Worm (Caenorhabditis elegans) whole organism, L4 larva: ENCODE data around the gene C16C8.12.

Source experiments
- F10B5.3 ChIP-seq: sonication (generic microtip); optimal IDR thresholded peaks from 2 replicates; lab custom pipeline; 2016; ENCODE audit warnings: mild to moderate bottlenecking, missing genetic modification characterization, missing compliant biosample characterization
- F44E2.7 ChIP-seq: fragments of 200-800 bp; sonication (Bioruptor generic); IDR thresholded peaks from 2 replicates; pipeline ENCODE4 v2.1.2; 2022; ENCODE audit warnings: missing genetic modification characterization, missing compliant biosample characterization
- T20F7.1 ChIP-seq: fragments of 200-800 bp; sonication (Bioruptor generic); optimal IDR thresholded peaks from 2 replicates; lab custom pipeline; 2018; ENCODE audit warnings: mild to moderate bottlenecking, missing genetic modification characterization, missing compliant biosample characterization
- Y48G9A.11 ChIP-seq: fragments of 200-800 bp; sonication (Bioruptor generic); IDR thresholded peaks from 2 replicates; pipeline ENCODE4 v1.3.6; 2022; ENCODE audit warnings: missing genetic modification reagents, missing genetic modification characterization, missing compliant biosample characterization
- Y5F2A.4 ChIP-seq: fragments of 200-800 bp; sonication (Bioruptor generic); optimal IDR thresholded peaks from 2 replicates; lab custom pipeline; 2018; ENCODE audit warnings: mild to moderate bottlenecking, missing genetic modification characterization, missing compliant biosample characterization
- ZK337.2 ChIP-seq: fragments of 200-800 bp; sonication (Bioruptor generic); IDR thresholded peaks from 2 replicates; pipeline ENCODE4 v1.3.6; 2022; ENCODE audit warnings: missing genetic modification reagents, missing genetic modification characterization, missing compliant biosample characterization
- ZK546.5 ChIP-seq, 2 experiments: sonication (generic microtip); optimal IDR thresholded peaks; 2 replicates each; lab custom pipeline; 2017; ENCODE audit warnings: missing biosample characterization in 2 of 2, missing genetic modification characterization in 2 of 2
- aha-1 ChIP-seq: fragments of 150-350 bp; peaks from one replicate; lab custom pipeline; 2014; ENCODE audit warnings: missing biosample characterization, missing genetic modification characterization
- aly-2 ChIP-seq: sonication (generic microtip); optimal IDR thresholded peaks from 2 replicates; lab custom pipeline; 2018; ENCODE audit warnings: missing biosample characterization, missing genetic modification characterization
- ama-1 ChIP-seq: fragments of 150-350 bp; optimal IDR thresholded peaks from 2 replicates; lab custom pipeline; 2014; ENCODE audit warnings: inconsistent platforms, mixed read lengths
- arid-1 ChIP-seq: fragments of 200-800 bp; sonication (Bioruptor generic); conservative IDR thresholded peaks from 2 replicates; pipeline ENCODE4 v1.3.6; 2022; ENCODE audit warnings: missing genetic modification reagents, missing genetic modification characterization, missing compliant biosample characterization
- attf-4 ChIP-seq: sonication (generic microtip); optimal IDR thresholded peaks from 3 replicates; lab custom pipeline; 2017; ENCODE audit warnings: missing biosample characterization, missing genetic modification characterization
- ceh-20 ChIP-seq: fragments of 200-800 bp; sonication (Bioruptor generic); IDR thresholded peaks from 2 replicates; pipeline ENCODE4 v1.3.6; 2022; ENCODE audit warnings: missing genetic modification reagents, missing genetic modification characterization, missing compliant biosample characterization
- ceh-82 ChIP-seq: sonication (generic microtip); optimal IDR thresholded peaks from 2 replicates; lab custom pipeline; 2017; ENCODE audit warnings: missing biosample characterization, missing genetic modification characterization
- cey-2 ChIP-seq: sonication (generic microtip); optimal IDR thresholded peaks from 3 replicates; lab custom pipeline; 2017; ENCODE audit warnings: missing genetic modification characterization, mild to moderate bottlenecking, missing compliant biosample characterization, antibody characterized with exemption, borderline replicate concordance; ENCODE audit not compliant: insufficient read depth
- daf-12 ChIP-seq: fragments of 150-350 bp; optimal IDR thresholded peaks from 2 replicates; lab custom pipeline; 2014; ENCODE audit warnings: missing biosample characterization, missing genetic modification reagents, missing genetic modification characterization
- daf-16 ChIP-seq, 3 experiments: sonication (generic microtip); optimal IDR thresholded peaks; 2 replicates each; lab custom pipeline; 2016 to 2017; ENCODE audit warnings: missing genetic modification characterization in 3 of 3, missing genetic modification reagents in 3 of 3, mild to moderate bottlenecking in 2 of 3, missing compliant biosample characterization in 2 of 3, missing biosample characterization in 1 of 3, moderate library complexity in 1 of 3
- dpl-1 ChIP-seq: fragments of 150-350 bp; optimal IDR thresholded peaks from 2 replicates; lab custom pipeline; 2014; ENCODE audit warnings: missing biosample characterization, missing genetic modification reagents, missing genetic modification characterization
- dve-1 ChIP-seq: sonication (generic microtip); optimal IDR thresholded peaks from 2 replicates; lab custom pipeline; 2017; ENCODE audit warnings: antibody characterized with exemption, mild to moderate bottlenecking, missing genetic modification characterization, missing compliant biosample characterization; ENCODE audit not compliant: insufficient read depth
- egl-27 ChIP-seq: sonication (generic microtip); optimal IDR thresholded peaks from 3 replicates; lab custom pipeline; 2017; ENCODE audit warnings: missing biosample characterization, missing genetic modification reagents, missing genetic modification characterization
- fkh-10 ChIP-seq: fragments of 150-350 bp; optimal IDR thresholded peaks from 2 replicates; lab custom pipeline; 2014; ENCODE audit warnings: missing biosample characterization, missing genetic modification reagents, missing genetic modification characterization
- fos-1 ChIP-seq: fragments of 150-350 bp; optimal IDR thresholded peaks from 2 replicates; lab custom pipeline; 2014; ENCODE audit warnings: missing biosample characterization, missing genetic modification characterization
- hif-1 ChIP-seq, 2 experiments: sonication (generic microtip); optimal IDR thresholded peaks; 2 replicates each; lab custom pipeline; 2016 to 2017; ENCODE audit warnings: missing compliant biosample characterization in 2 of 2, missing genetic modification characterization in 2 of 2, missing genetic modification reagents in 2 of 2, missing genotype in 2 of 2, mild to moderate bottlenecking in 1 of 2
- hmg-1.1 ChIP-seq: fragments of 200-800 bp; sonication (Bioruptor generic); IDR thresholded peaks from 2 replicates; pipeline ENCODE4 v1.3.6; 2022; ENCODE audit warnings: missing genetic modification reagents, missing genetic modification characterization, missing compliant biosample characterization
- lim-7 ChIP-seq: fragments of 200-800 bp; sonication (Bioruptor generic); IDR thresholded peaks from 2 replicates; pipeline ENCODE4 v1.3.6; 2022; ENCODE audit warnings: missing genetic modification characterization, missing compliant biosample characterization
- lin-38 ChIP-seq: fragments of 200-800 bp; sonication (Bioruptor generic); IDR thresholded peaks from 2 replicates; pipeline ENCODE4 v1.3.6; 2022; ENCODE audit warnings: missing genetic modification reagents, missing genetic modification characterization, missing compliant biosample characterization
- nhr-111 ChIP-seq: fragments of 200-800 bp; sonication (Bioruptor generic); optimal IDR thresholded peaks from 2 replicates; lab custom pipeline; 2018; ENCODE audit warnings: mild to moderate bottlenecking, missing genetic modification characterization, missing compliant biosample characterization
- nhr-77 ChIP-seq: fragments of 150-350 bp; optimal IDR thresholded peaks from 2 replicates; lab custom pipeline; 2014; ENCODE audit warnings: missing biosample characterization, missing genetic modification characterization
- sdz-12 ChIP-seq: fragments of 200-800 bp; sonication (Bioruptor generic); optimal IDR thresholded peaks from 2 replicates; lab custom pipeline; 2018; ENCODE audit warnings: mild to moderate bottlenecking, missing genetic modification characterization, missing compliant biosample characterization
- snpc-1.2 ChIP-seq: fragments of 200-800 bp; sonication (Bioruptor generic); IDR thresholded peaks from 2 replicates; pipeline ENCODE4 v1.3.6; 2022; ENCODE audit warnings: missing genetic modification reagents, missing genetic modification characterization, missing compliant biosample characterization
- snpc-4 ChIP-seq: fragments of 150-350 bp; optimal IDR thresholded peaks from 2 replicates; lab custom pipeline; 2014; ENCODE audit warnings: missing biosample characterization, missing genetic modification characterization
- unc-130 ChIP-seq: sonication (generic microtip); optimal IDR thresholded peaks from 2 replicates; lab custom pipeline; 2016; ENCODE audit warnings: missing genetic modification reagents, missing genetic modification characterization, missing compliant biosample characterization
- unc-62 ChIP-seq, 3 experiments: fragments of 150-350 bp in 1 of 3; sonication (generic microtip); optimal IDR thresholded peaks in 2 of 3; peaks in 1 of 3; 1 replicate in 1 of 3; 2 replicates in 2 of 3; lab custom pipeline; 2014 to 2017; ENCODE audit warnings: missing biosample characterization in 3 of 3, missing genetic modification characterization in 3 of 3, missing genetic modification reagents in 3 of 3, missing genotype in 1 of 3
- zfp-3 ChIP-seq: fragments of 200-800 bp; sonication (Bioruptor generic); conservative IDR thresholded peaks from 2 replicates; pipeline ENCODE4 v1.3.6; 2022; ENCODE audit warnings: missing genetic modification reagents, missing genetic modification characterization, missing compliant biosample characterization
- zip-11 ChIP-seq: fragments of 200-800 bp; sonication (Bioruptor generic); IDR thresholded peaks from 2 replicates; pipeline ENCODE4 v1.3.6; 2022; ENCODE audit warnings: missing genetic modification characterization, missing compliant biosample characterization
- ztf-7 ChIP-seq: fragments of 150-350 bp; optimal IDR thresholded peaks from 2 replicates; lab custom pipeline; 2014; ENCODE audit warnings: missing biosample characterization, missing genetic modification characterization

C16C8.12 gene

DNA sequence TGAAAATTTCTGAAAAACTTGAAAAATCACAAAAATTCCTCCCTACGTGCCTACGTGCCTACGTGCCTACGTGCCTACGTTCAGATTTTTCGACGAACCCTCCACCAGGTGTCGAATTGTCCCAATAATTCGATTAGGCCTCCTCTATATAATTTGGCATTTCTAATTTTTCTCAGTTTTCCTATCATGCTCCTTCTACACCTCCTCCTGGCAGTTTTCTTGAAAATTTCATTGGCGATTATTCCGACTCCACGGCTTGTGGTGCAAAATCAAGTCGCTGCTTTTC is 11.9 kb upstream of the C16C8.12 start, which contains the start of gene C16C8.17:
Gene C16C8.17 (plus strand): TSS at position 187 of the 286 bp plus-strand sequence.
- TF ChIP-seq zfp-3 (GFP tag; lab: Robert Waterston, UW) = no peak
- no peak for TF ChIP-seq F10B5.3 (tag; lab: Kevin White, UChicago)
- no peak for TF ChIP-seq snpc-1.2
- no peak for TF ChIP-seq ZK337.2 (GFP tag; lab: Robert Waterston, UW)
- no peak for TF ChIP-seq lin-38 (GFP tag; lab: Robert Waterston, UW)
- TF ChIP-seq daf-16 (GFP tag; optimal IDR thresholded peaks at IDR 0.05; lab: Kevin White, UChicago) = no peak
- no peak for TF ChIP-seq daf-16 (tag; optimal IDR thresholded peaks at IDR 0.05; lab: Kevin White, UChicago)
- no peak for TF ChIP-seq egl-27 (tag; lab: Kevin White, UChicago)
- no peak for TF ChIP-seq T20F7.1 (GFP tag; lab: Kevin White, UChicago)
- TF ChIP-seq ZK546.5 (tag; optimal IDR thresholded peaks at IDR 0.05; lab: Kevin White, UChicago) = no peak
- TF ChIP-seq aly-2 = no peak
- TF ChIP-seq ztf-7 (tag; lab: Kevin White, UChicago) = no peak
- no peak for TF ChIP-seq dpl-1 (GFP tag; lab: Kevin White, UChicago)
- TF ChIP-seq, all 104 proteins: peak for 0

ce11 chrII:3441377-3441776 is 11.1 kb upstream of the C16C8.12 start, which contains the start of gene C16C8.27:
C16C8.27 (plus strand) TSS chrII:3441677.
- TF ChIP-seq Y5F2A.4 (GFP tag; lab: Kevin White, UChicago) (no peak), unc-62 (GFP tag; optimal IDR thresholded peaks at IDR 0.05 in 1 of 2; lab: Kevin White, UChicago) (peak in 1 of 2 experiments; percentile 1), unc-62 (tag; optimal IDR thresholded peaks at IDR 0.05; lab: Kevin White, UChicago) (no peak)

- TF ChIP-seq ceh-82 (tag; lab: Kevin White, UChicago) (no peak), zip-11 (no peak), daf-16 (GFP tag; optimal IDR thresholded peaks at IDR 0.05; lab: Kevin White, UChicago) (no peak), daf-16 (tag; optimal IDR thresholded peaks at IDR 0.05; lab: Kevin White, UChicago) (no peak), dve-1 (tag; lab: Kevin White, UChicago) (no peak), F44E2.7 (no peak), ZK337.2 (GFP tag; lab: Robert Waterston, UW) (no peak), cey-2 (tag; lab: Kevin White, UChicago) (no peak), nhr-111 (GFP tag; lab: Kevin White, UChicago) (no peak), aha-1 (tag; lab: Kevin White, UChicago) (no peak)
Measured at ce11 chrII:3443154-3443553, 9.4 kb upstream of the C16C8.12 start, which contains the start of gene C16C8.22. C16C8.22 (minus strand) TSS chrII:3443254.

- TF ChIP-seq aha-1 (tag; lab: Kevin White, UChicago) (peak; percentile 66), ZK546.5 (tag; optimal IDR thresholded peaks at IDR 0.05; lab: Kevin White, UChicago) (no peak)
Measured at ce11 chrII:3444280-3444679, 8.2 kb upstream of the C16C8.12 start, which contains the start of gene C16C8.4. C16C8.4 (minus strand) TSS chrII:3444380.

DNA sequence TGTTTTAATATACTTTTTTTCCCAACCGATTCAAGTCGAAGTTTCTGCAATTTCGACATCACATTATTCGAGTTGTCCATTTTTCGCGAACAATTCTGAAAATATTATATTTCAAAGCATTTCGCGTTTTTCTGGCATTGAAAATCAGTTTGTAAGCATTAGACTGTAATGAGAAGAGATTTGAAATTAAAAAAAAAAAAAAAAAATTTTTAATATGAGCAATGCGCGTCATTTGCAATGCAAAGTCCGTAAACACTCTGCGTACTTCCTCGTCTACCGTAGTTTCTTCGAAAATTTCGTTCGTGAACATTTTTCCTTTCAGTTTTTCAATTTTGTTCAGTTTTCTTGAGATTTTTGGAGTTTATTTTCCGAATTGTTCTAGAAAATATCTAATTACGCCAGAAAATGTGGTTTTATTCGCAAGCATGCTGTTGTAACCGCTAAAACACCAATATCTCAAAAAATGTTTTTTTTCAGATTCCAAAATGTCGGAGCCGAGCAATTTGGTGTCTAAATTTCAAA is 7.2 kb upstream of the C16C8.12 start, which contains the start of the genes C16C8.5 and C16C8.16:
Gene C16C8.5 (minus strand): TSS at position 101 of the 522 bp plus-strand sequence.
Gene C16C8.16 (plus strand): TSS at position 472 of the 522 bp plus-strand sequence.
- no peak for TF ChIP-seq attf-4
- no peak for TF ChIP-seq unc-130 (GFP tag; lab: Kevin White, UChicago)
- TF ChIP-seq Y48G9A.11 = no peak
- TF ChIP-seq sdz-12 (GFP tag; lab: Kevin White, UChicago) = no peak
- no peak for TF ChIP-seq snpc-4 (tag; lab: Kevin White, UChicago)
- no peak for TF ChIP-seq ceh-20 (GFP tag; lab: Robert Waterston, UW)

ce11 chrII:3446647-3447046 is 5.9 kb upstream of the C16C8.12 start, which contains the start of the genes C16C8.20 and gldi-6:
C16C8.20 (plus strand) TSS chrII:3446947.
gldi-6 (plus strand) TSS chrII:3446947.
- TF ChIP-seq arid-1 (GFP tag; lab: Robert Waterston, UW) = no peak
- TF ChIP-seq lim-7 = no peak
- no peak for TF ChIP-seq hmg-1.1 (GFP tag; lab: Robert Waterston, UW)
- no peak for TF ChIP-seq ZK546.5 (tag; optimal IDR thresholded peaks at IDR 0.05; lab: Kevin White, UChicago)
- TF ChIP-seq F10B5.3 (tag; lab: Kevin White, UChicago) = no peak
- TF ChIP-seq Y5F2A.4 (GFP tag; lab: Kevin White, UChicago) = no peak
- TF ChIP-seq fkh-10 (GFP tag; lab: Kevin White, UChicago) = no peak
- TF ChIP-seq hif-1 (tag; optimal IDR thresholded peaks at IDR 0.05; lab: Kevin White, UChicago) = no peak
- TF ChIP-seq daf-12 (tag; lab: Kevin White, UChicago) = no peak
- no peak for TF ChIP-seq zip-11
- no peak for TF ChIP-seq ama-1 (lab: Kevin White, UChicago)
- no peak for TF ChIP-seq Y48G9A.11
- no peak for TF ChIP-seq nhr-77
- TF ChIP-seq fos-1 (tag; lab: Kevin White, UChicago) = no peak
- TF ChIP-seq, all 104 proteins: peak for 0
